Worm (Caenorhabditis elegans) whole organism, early embryonic: Measurements from ENCODE around the gene W01A11.7.

Experiments
- ceh-36 ChIP-seq: sonication (generic microtip); optimal IDR thresholded peaks from 2 replicates; lab custom pipeline; 2016; ENCODE audit warnings: missing genetic modification characterization, inconsistent platforms, missing compliant biosample characterization
- flt-1 ChIP-seq: fragments of 200-800 bp; sonication (Bioruptor generic); IDR thresholded peaks from 2 replicates; pipeline ENCODE4 v1.3.6; 2022; ENCODE audit warnings: missing genetic modification characterization, missing compliant biosample characterization

DNA sequence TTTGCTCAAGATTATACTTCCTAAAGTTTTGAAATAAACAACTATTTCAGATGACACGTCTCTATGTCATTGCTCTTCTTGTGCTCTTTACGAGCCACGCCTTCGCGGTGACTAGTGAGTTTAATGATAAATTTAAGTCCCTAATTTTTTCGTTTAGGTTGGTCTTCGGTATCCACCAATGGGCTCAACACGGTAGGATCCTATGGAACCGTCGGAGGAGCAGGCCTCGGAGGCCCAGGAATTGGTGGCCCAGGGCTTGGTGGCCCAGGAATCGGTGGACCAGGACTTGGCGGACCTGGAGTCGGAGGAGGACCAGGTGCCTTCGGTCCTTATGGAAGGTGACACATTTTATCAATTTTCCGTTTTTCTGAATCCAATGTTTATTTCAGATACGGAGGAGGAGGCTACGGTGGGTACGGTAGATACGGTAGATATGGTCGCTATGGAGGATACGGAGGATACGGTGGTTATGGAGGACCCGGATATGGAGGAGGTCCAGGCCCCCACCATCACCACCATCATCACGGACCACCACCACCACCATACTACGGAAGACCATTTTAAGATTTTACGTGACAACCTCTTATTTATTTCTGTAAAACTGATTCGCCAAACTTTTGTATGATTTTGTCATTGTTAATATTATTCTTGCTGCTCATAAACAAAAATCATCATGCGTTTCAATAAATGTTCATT, 15.3 kb upstream of the W01A11.7 start, which contains the start of the genes F46E10.2 and F46E10.18:
- TF ChIP-seq flt-1 (GFP tag; lab: Robert Waterston, UW), result no peak
- no peak for TF ChIP-seq ceh-36 (tag; lab: Kevin White, UChicago)
